Worm (Caenorhabditis elegans) whole organism, L3 larva: Measurements from ENCODE around the gene rmd-2.

Experiments
- lin-15B ChIP-seq: fragments of 150-350 bp; optimal IDR thresholded peaks from 2 replicates; lab custom pipeline; 2014; ENCODE audit warnings: missing biosample characterization, missing genetic modification characterization
- snpc-4 ChIP-seq: fragments of 150-350 bp; optimal IDR thresholded peaks from 2 replicates; lab custom pipeline; 2014; ENCODE audit warnings: missing biosample characterization, missing genetic modification characterization

DNA sequence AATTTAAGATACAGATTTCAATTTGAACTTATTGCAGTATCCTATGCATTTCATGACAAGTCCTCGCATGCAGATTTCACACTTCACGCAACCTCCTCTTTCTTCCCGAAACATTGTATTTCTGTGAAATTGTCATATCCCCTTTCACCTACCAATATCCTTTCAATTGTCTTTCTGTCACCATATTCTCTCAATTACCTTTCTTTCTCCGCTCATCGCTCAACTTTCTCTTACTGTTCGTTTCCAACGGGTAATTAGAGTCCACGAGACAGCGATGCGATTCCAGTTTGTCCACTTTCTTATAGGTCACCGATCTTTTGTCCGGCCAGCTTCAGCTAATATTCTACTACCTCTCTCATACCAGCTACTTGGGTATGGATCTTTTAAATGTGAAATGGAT, 33.7 kb downstream of the rmd-2 start, which contains the start of gene mam-5:
- TF ChIP-seq snpc-4 (tag; lab: Kevin White, UChicago): no peak
- TF ChIP-seq lin-15B (tag; lab: Kevin White, UChicago): no peak
